Worm (Caenorhabditis elegans) whole organism, L1 larva: ENCODE measurements around the gene col-124.

ENCODE experiments used
- C16A3.4 ChIP-seq: fragments of 150-350 bp; optimal IDR thresholded peaks from 2 replicates; lab custom pipeline; 2014; ENCODE audit warnings: missing biosample characterization, missing genetic modification characterization
- F16B12.6 ChIP-seq: fragments of 150-350 bp; optimal IDR thresholded peaks from 2 replicates; lab custom pipeline; 2014; ENCODE audit warnings: missing biosample characterization, missing genetic modification characterization
- Y116A8C.19 ChIP-seq: sonication (generic microtip); optimal IDR thresholded peaks from 2 replicates; lab custom pipeline; 2016; ENCODE audit warnings: missing compliant biosample characterization, missing genetic modification characterization, borderline replicate concordance
- ama-1 ChIP-seq: fragments of 150-350 bp; optimal IDR thresholded peaks from 2 replicates; lab custom pipeline; 2014
- blmp-1 ChIP-seq: fragments of 150-350 bp; optimal IDR thresholded peaks from 2 replicates; lab custom pipeline; 2014; ENCODE audit warnings: missing biosample characterization, missing genetic modification characterization
- ceh-63 ChIP-seq: fragments of 200-800 bp; sonication (Bioruptor generic); optimal IDR thresholded peaks from 2 replicates; lab custom pipeline; 2018; ENCODE audit warnings: mild to moderate bottlenecking, missing genetic modification characterization, missing compliant biosample characterization
- ceh-90 ChIP-seq: sonication (generic microtip); optimal IDR thresholded peaks from 2 replicates; lab custom pipeline; 2016; ENCODE audit warnings: missing genetic modification characterization, missing compliant biosample characterization
- dpl-1 ChIP-seq, 3 experiments: fragments of 150-350 bp in 2 of 3; sonication (generic microtip) in 1 of 3; optimal IDR thresholded peaks; 2 replicates each; lab custom pipeline; 2014 to 2017; ENCODE audit warnings: missing biosample characterization in 3 of 3, missing genetic modification characterization in 3 of 3, missing genetic modification reagents in 3 of 3
- efl-1 ChIP-seq, 4 experiments: fragments of 150-350 bp; optimal IDR thresholded peaks in 3 of 4; peaks in 1 of 4; 1 replicate in 1 of 4; 2 replicates in 3 of 4; lab custom pipeline; 2014; ENCODE audit warnings: missing biosample characterization in 2 of 4, missing genetic modification characterization in 2 of 4, missing genetic modification reagents in 2 of 4
- efl-3 ChIP-seq: fragments of 200-800 bp; sonication (Bioruptor generic); optimal IDR thresholded peaks from 2 replicates; lab custom pipeline; 2018; ENCODE audit warnings: mild to moderate bottlenecking, missing genetic modification characterization, missing compliant biosample characterization
- elt-2 ChIP-seq: sonication (generic microtip); optimal IDR thresholded peaks from 2 replicates; lab custom pipeline; 2016; ENCODE audit warnings: missing genetic modification characterization, mild to moderate bottlenecking, inconsistent platforms, missing compliant biosample characterization, missing genetic modification reagents
- elt-3 ChIP-seq, 6 experiments: fragments of 150-350 bp in 1 of 6; sonication (generic microtip); optimal IDR thresholded peaks; 2 replicates each; lab custom pipeline; 2017 to 2018; ENCODE audit warnings: missing biosample characterization in 6 of 6, missing genetic modification characterization in 6 of 6, inconsistent platforms in 1 of 6
- fos-1 ChIP-seq: fragments of 150-350 bp; optimal IDR thresholded peaks from 2 replicates; lab custom pipeline; 2014; ENCODE audit warnings: missing biosample characterization, missing genetic modification characterization
- grh-1 ChIP-seq: fragments of 200-800 bp; sonication (Bioruptor generic); IDR thresholded peaks from 2 replicates; pipeline ENCODE4 v1.3.6; 2022; ENCODE audit warnings: missing genetic modification reagents, missing genetic modification characterization, missing compliant biosample characterization
- hlh-17 ChIP-seq: fragments of 200-800 bp; sonication (Bioruptor generic); optimal IDR thresholded peaks from 2 replicates; lab custom pipeline; 2018; ENCODE audit warnings: missing genetic modification characterization, mild to moderate bottlenecking, missing compliant biosample characterization, moderate library complexity, borderline replicate concordance
- jun-1 ChIP-seq: fragments of 150-350 bp; optimal IDR thresholded peaks from 2 replicates; lab custom pipeline; 2014; ENCODE audit warnings: missing biosample characterization, missing genetic modification reagents, missing genetic modification characterization
- lin-13 ChIP-seq: fragments of 150-350 bp; optimal IDR thresholded peaks from 2 replicates; lab custom pipeline; 2014; ENCODE audit warnings: missing biosample characterization, missing genetic modification reagents, missing genetic modification characterization
- lin-15B ChIP-seq: fragments of 150-350 bp; sonication (generic microtip); optimal IDR thresholded peaks from 3 replicates; lab custom pipeline; 2014; ENCODE audit warnings: missing biosample characterization, missing genetic modification characterization
- lin-35 ChIP-seq, 2 experiments: fragments of 150-350 bp; optimal IDR thresholded peaks; 2 replicates each; lab custom pipeline; 2014; ENCODE audit warnings: missing biosample characterization in 2 of 2, missing genetic modification characterization in 2 of 2, missing genetic modification reagents in 2 of 2
- lir-3 ChIP-seq: sonication (generic microtip); optimal IDR thresholded peaks from 2 replicates; lab custom pipeline; 2016; ENCODE audit warnings: mild to moderate bottlenecking, missing genetic modification characterization, moderate library complexity, missing compliant biosample characterization; ENCODE audit not compliant: poor library complexity
- lsy-2 ChIP-seq, 2 experiments: fragments of 150-350 bp; optimal IDR thresholded peaks; 2 replicates each; lab custom pipeline; 2014; ENCODE audit warnings: missing biosample characterization in 2 of 2, missing genetic modification characterization in 2 of 2
- mef-2 ChIP-seq: fragments of 150-350 bp; optimal IDR thresholded peaks from 2 replicates; lab custom pipeline; 2014; ENCODE audit warnings: missing biosample characterization, missing genetic modification characterization
- mep-1 ChIP-seq: fragments of 150-350 bp; optimal IDR thresholded peaks from 2 replicates; lab custom pipeline; 2014; ENCODE audit warnings: missing biosample characterization, missing genetic modification characterization
- nhr-11 ChIP-seq: fragments of 150-350 bp; optimal IDR thresholded peaks from 2 replicates; lab custom pipeline; 2014; ENCODE audit warnings: missing biosample characterization, missing genetic modification characterization
- nhr-19 ChIP-seq: fragments of 200-800 bp; sonication (Bioruptor generic); conservative IDR thresholded peaks from 2 replicates; pipeline ENCODE4 v1.3.6; 2022; ENCODE audit warnings: missing genetic modification characterization, missing compliant biosample characterization
- nhr-20 ChIP-seq: sonication (generic microtip); optimal IDR thresholded peaks from 2 replicates; lab custom pipeline; 2016; ENCODE audit warnings: mild to moderate bottlenecking, missing genetic modification characterization, missing compliant biosample characterization
- nhr-71 ChIP-seq: sonication (generic microtip); optimal IDR thresholded peaks from 2 replicates; lab custom pipeline; 2016; ENCODE audit warnings: mild to moderate bottlenecking, missing genetic modification characterization, moderate library complexity, missing compliant biosample characterization
- nhr-85 ChIP-seq: sonication (generic microtip); peaks from one replicate; lab custom pipeline; 2016; ENCODE audit warnings: missing genetic modification characterization, inconsistent platforms, missing compliant biosample characterization
- nhr-90 ChIP-seq: sonication (generic microtip); optimal IDR thresholded peaks from 2 replicates; lab custom pipeline; 2016; ENCODE audit warnings: mild to moderate bottlenecking, missing genetic modification characterization, missing compliant biosample characterization; ENCODE audit not compliant: poor library complexity
- pax-3 ChIP-seq: fragments of 200-800 bp; sonication (Bioruptor generic); optimal IDR thresholded peaks from 2 replicates; lab custom pipeline; 2018; ENCODE audit warnings: mild to moderate bottlenecking, missing genetic modification characterization, moderate library complexity, missing compliant biosample characterization
- rnt-1 ChIP-seq: sonication (generic microtip); optimal IDR thresholded peaks from 2 replicates; lab custom pipeline; 2016; ENCODE audit warnings: mild to moderate bottlenecking, missing genetic modification characterization, moderate library complexity, missing compliant biosample characterization
- skn-1 ChIP-seq: fragments of 150-350 bp; optimal IDR thresholded peaks from 2 replicates; lab custom pipeline; 2014; ENCODE audit warnings: missing biosample characterization, missing genetic modification characterization
- snu-23 ChIP-seq: sonication (generic microtip); optimal IDR thresholded peaks from 2 replicates; lab custom pipeline; 2016; ENCODE audit warnings: missing genetic modification characterization, missing compliant biosample characterization
- sox-4 ChIP-seq: sonication (generic microtip); optimal IDR thresholded peaks from 2 replicates; lab custom pipeline; 2016; ENCODE audit warnings: missing genetic modification characterization, missing compliant biosample characterization
- sup-37 ChIP-seq: fragments of 200-800 bp; sonication (Bioruptor generic); optimal IDR thresholded peaks from 2 replicates; lab custom pipeline; 2018; ENCODE audit warnings: mild to moderate bottlenecking, missing genetic modification characterization, missing compliant biosample characterization
- tbx-2 ChIP-seq: sonication (generic microtip); optimal IDR thresholded peaks from 2 replicates; lab custom pipeline; 2016; ENCODE audit warnings: missing genetic modification characterization, missing compliant biosample characterization
- unc-130 ChIP-seq: fragments of 150-350 bp; optimal IDR thresholded peaks from 2 replicates; lab custom pipeline; 2017; ENCODE audit warnings: missing biosample characterization, missing genetic modification characterization, inconsistent platforms
- unc-62 ChIP-seq: fragments of 150-350 bp; optimal IDR thresholded peaks from 2 replicates; lab custom pipeline; 2014; ENCODE audit warnings: missing biosample characterization, missing genetic modification reagents, missing genetic modification characterization
- vab-15 ChIP-seq: sonication (generic microtip); optimal IDR thresholded peaks from 2 replicates; lab custom pipeline; 2017; ENCODE audit warnings: missing genotype, mild to moderate bottlenecking, missing genetic modification characterization, missing compliant biosample characterization
- xbp-1 ChIP-seq: sonication (generic microtip); optimal IDR thresholded peaks from 2 replicates; lab custom pipeline; 2016; ENCODE audit warnings: missing genetic modification characterization, missing compliant biosample characterization

Gene col-124

DNA sequence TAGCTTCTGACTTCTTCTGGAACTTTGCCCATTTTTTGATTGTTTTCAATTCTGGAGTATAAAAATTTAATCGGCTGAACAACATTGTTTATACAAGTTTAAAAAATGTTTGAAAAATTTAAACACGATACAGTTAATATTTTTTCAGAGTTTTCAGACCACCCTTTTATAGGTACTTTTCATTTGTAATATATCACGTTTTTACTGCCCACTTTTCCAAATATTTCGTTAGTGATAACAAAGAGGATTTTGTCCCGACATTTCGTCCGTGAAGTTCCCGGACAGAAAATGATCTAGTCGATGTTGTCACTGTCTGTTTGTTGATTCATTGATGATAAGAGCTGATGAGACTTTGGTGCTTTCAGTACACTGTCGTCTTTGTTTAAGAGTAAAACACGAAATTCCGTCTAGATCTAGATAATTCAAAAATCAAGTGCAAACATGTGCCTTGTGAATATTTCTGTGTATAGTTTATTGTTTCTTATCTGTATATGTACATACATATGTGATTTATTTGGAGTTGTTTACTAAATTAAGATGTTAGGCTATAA lies 19.1 kb downstream of the col-124 start, which contains the start of gene ech-9:
Gene ech-9 (minus strand): TSS at position 51 of the 551 bp plus-strand sequence.
- TF ChIP-seq ama-1 (lab: Kevin White, UChicago) (no peak), elt-2 (tag; lab: Kevin White, UChicago) (peak; percentile 39)

ce11 chrIV:10236106-10236505 lies 19.9 kb downstream of the col-124 start:
- no peak for TF ChIP-seq nhr-19 (GFP tag; lab: Robert Waterston, UW)
- peak; percentile 32 for TF ChIP-seq jun-1 (tag; lab: Kevin White, UChicago)
- TF ChIP-seq elt-2 (tag; lab: Kevin White, UChicago) = peak; percentile 68
- TF ChIP-seq, all 84 proteins: peak for 2

ce11 chrIV:10239045-10239444 lies 22.8 kb downstream of the col-124 start, which contains the start of gene ech-8:
ech-8 (minus strand) TSS chrIV:10239176.
- TF ChIP-seq nhr-20 (tag; lab: Kevin White, UChicago) (peak; percentile 13), elt-3 (tag; optimal IDR thresholded peaks at IDR 0.05; lab: Kevin White, UChicago) (peak in 1 of 6 experiments; percentile 5), hlh-17 (no peak)

- TF ChIP-seq sox-4 (tag; lab: Kevin White, UChicago) (no peak), ceh-63 (no peak), lin-35 (GFP tag; optimal IDR thresholded peaks at IDR 0.05; lab: Kevin White, UChicago) (no peak), nhr-85 (tag; lab: Kevin White, UChicago) (peak; percentile 53), unc-130 (tag; lab: Kevin White, UChicago) (no peak), nhr-71 (tag; lab: Kevin White, UChicago) (peak; percentile 11)
Measured at ce11 chrIV:10241659-10242058, 25.4 kb downstream of the col-124 start, which contains the start of gene lipl-7. lipl-7 (minus strand) TSS chrIV:10241823.

ce11 chrIV:10242458-10243123 lies 26.3 kb downstream of the col-124 start:
- TF ChIP-seq ceh-90 (tag; lab: Kevin White, UChicago) (peak; percentile 61), blmp-1 (tag; lab: Kevin White, UChicago) (peak; percentile 72), pax-3 (no peak), nhr-20 (tag; lab: Kevin White, UChicago) (peak; percentile 57), unc-62 (no peak), sox-4 (tag; lab: Kevin White, UChicago) (no peak), mef-2 (tag; lab: Kevin White, UChicago) (no peak), dpl-1 (GFP tag; optimal IDR thresholded peaks at IDR 0.05; lab: Kevin White, UChicago) (peak; percentile 71 to 87 (median 85)), lsy-2 (tag; optimal IDR thresholded peaks at IDR 0.05; lab: Kevin White, UChicago) (peak in 1 of 2 experiments; percentile 55), sup-37 (GFP tag; lab: Kevin White, UChicago) (no peak), vab-15 (no peak), grh-1 (GFP tag; lab: Robert Waterston, UW) (no peak), nhr-90 (tag; lab: Kevin White, UChicago) (no peak), mep-1 (tag; lab: Kevin White, UChicago) (peak; percentile 41), C16A3.4 (tag; lab: Kevin White, UChicago) (peak; percentile 21), nhr-11 (no peak), xbp-1 (tag; lab: Kevin White, UChicago) (peak; percentile 8), lin-13 (GFP tag; lab: Kevin White, UChicago) (peak; percentile 4), elt-3 (tag; optimal IDR thresholded peaks at IDR 0.05; lab: Kevin White, UChicago) (peak in 1 of 6 experiments; percentile 7), Y116A8C.19 (tag; lab: Kevin White, UChicago) (no peak), skn-1 (tag; lab: Kevin White, UChicago) (peak; percentile 50), unc-130 (tag; lab: Kevin White, UChicago) (peak; percentile 41), tbx-2 (tag; lab: Kevin White, UChicago) (peak; percentile 49), nhr-85 (tag; lab: Kevin White, UChicago) (peak; percentile 75), efl-1 (optimal IDR thresholded peaks at IDR 0.05; lab: Kevin White, UChicago) (peak; percentile 83 to 92), efl-1 (GFP tag; optimal IDR thresholded peaks at IDR 0.05 in 1 of 2; lab: Kevin White, UChicago) (peak; percentile 86 to 98), lin-15B (tag; lab: Kevin White, UChicago) (no peak), efl-3 (no peak), nhr-71 (tag; lab: Kevin White, UChicago) (peak; percentile 44), ceh-63 (no peak), fos-1 (no peak), snu-23 (GFP tag; lab: Kevin White, UChicago) (peak; percentile 45), rnt-1 (tag; lab: Kevin White, UChicago) (peak; percentile 61), lir-3 (tag; lab: Kevin White, UChicago) (peak; percentile 40), F16B12.6 (tag; lab: Kevin White, UChicago) (no peak)
